Fruit fly (Drosophila melanogaster): ENCODE measurements around the gene CycJ.

CycJ gene

DNA sequence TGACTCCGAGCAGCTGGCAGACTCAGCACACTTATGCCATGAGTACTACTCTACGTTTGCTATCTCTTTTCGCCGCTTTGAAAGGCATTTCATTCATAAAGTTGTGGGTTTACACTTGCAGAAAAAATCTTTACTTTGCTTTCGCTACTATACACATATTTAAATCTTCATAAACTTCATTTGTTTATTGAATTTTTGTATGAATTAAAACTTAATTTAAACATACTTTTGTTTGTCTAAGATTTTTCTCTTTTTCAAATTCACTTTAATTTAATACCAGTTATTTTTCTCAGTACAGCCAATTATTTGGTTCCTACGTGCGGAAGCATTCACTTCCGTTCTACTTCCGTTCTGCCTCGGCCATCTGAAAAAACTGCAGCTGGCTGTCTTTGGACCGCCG lies 27.8 kb upstream of the CycJ start (continued):
- TF ChIP-seq CG18476 (GFP tag; optimal IDR thresholded peaks at IDR 0.05), result peak; percentile 26
- TF ChIP-seq CG1832 (GFP tag; optimal IDR thresholded peaks at IDR 0.05), result peak; percentile 19
- no peak for TF ChIP-seq CkIIα-i1 (GFP tag; IDR thresholded peaks at IDR 0.05)
- TF ChIP-seq vvl (GFP tag; IDR thresholded peaks at IDR 0.05), result peak; percentile 71; the same call in 1 of the 2 replicates
- no peak for TF ChIP-seq seq (GFP tag; IDR thresholded peaks at IDR 0.05)
- TF ChIP-seq dati (GFP tag; IDR thresholded peaks at IDR 0.05), result no peak
- peak; percentile 8 for TF ChIP-seq NfI (GFP tag; optimal IDR thresholded peaks at IDR 0.05)
- peak; percentile 27 for TF ChIP-seq pnt (GFP tag; optimal IDR thresholded peaks at IDR 0.05)
- TF ChIP-seq CG3163 (GFP tag; optimal IDR thresholded peaks at IDR 0.05), result no peak
- no peak for TF ChIP-seq CG12236 (GFP tag; optimal IDR thresholded peaks at IDR 0.05)
- peak; percentile 97 for TF ChIP-seq sens (GFP tag)
- TF ChIP-seq CG11504 (tag; optimal IDR thresholded peaks at IDR 0.05), result peak; percentile 81
- TF ChIP-seq CG8290 (GFP tag; optimal IDR thresholded peaks at IDR 0.05), result peak; percentile 43
- no peak for TF ChIP-seq CG8290 (tag; optimal IDR thresholded peaks at IDR 0.05)
- peak; percentile 38 for TF ChIP-seq Mes4 (GFP tag; optimal IDR thresholded peaks at IDR 0.05)
- peak; percentile 69 for TF ChIP-seq nerfin-1 (tag; optimal IDR thresholded peaks at IDR 0.05)
- TF ChIP-seq CG8924 (tag; optimal IDR thresholded peaks at IDR 0.05), result peak; percentile 84
- peak; percentile 77 for TF ChIP-seq oc (tag; optimal IDR thresholded peaks at IDR 0.05)
- no peak for TF ChIP-seq dimm (GFP tag; IDR thresholded peaks at IDR 0.05)
- TF ChIP-seq CG15011 (GFP tag; optimal IDR thresholded peaks at IDR 0.05), result peak; percentile 33
- no peak for TF ChIP-seq CG4328 (GFP tag; optimal IDR thresholded peaks at IDR 0.05)
- TF ChIP-seq Dref (GFP tag; IDR thresholded peaks at IDR 0.05), result no peak
- no peak for TF ChIP-seq Gsc (GFP tag; IDR thresholded peaks at IDR 0.05)
- TF ChIP-seq Nf-YB (GFP tag; optimal IDR thresholded peaks at IDR 0.05), result peak; percentile 53
- peak; percentile 58 for TF ChIP-seq Spps (tag; optimal IDR thresholded peaks at IDR 0.05)
- TF ChIP-seq CG8359 (GFP tag; optimal IDR thresholded peaks at IDR 0.05; ENCODE audit: borderline replicate concordance), result no peak
- TF ChIP-seq cwo (GFP tag; optimal IDR thresholded peaks at IDR 0.05), result peak; percentile 49
- peak; percentile 42 for TF ChIP-seq Vsx1 (GFP tag; optimal IDR thresholded peaks at IDR 0.05)
- TF ChIP-seq lola (GFP tag; optimal IDR thresholded peaks at IDR 0.05), result peak in 1 of 3 experiments; percentile 88
- TF ChIP-seq CG31441 (GFP tag; IDR thresholded peaks at IDR 0.05), result peak; percentile 81
- peak; percentile 22 for TF ChIP-seq Atf3 (GFP tag; optimal IDR thresholded peaks at IDR 0.05)
- TF ChIP-seq CG8089 (GFP tag; optimal IDR thresholded peaks at IDR 0.05), result peak; percentile 41
- 0 out of 2 replicates have a peak, but pooled peaks have one; percentile 37 for TF ChIP-seq stc (GFP tag; IDR thresholded peaks at IDR 0.05)
- TF ChIP-seq dm (GFP tag; optimal IDR thresholded peaks at IDR 0.05), result no peak
- TF ChIP-seq CG11456 (GFP tag; IDR thresholded peaks at IDR 0.05), result no peak
- peak; percentile 35; the same call in 1 of the 2 replicates for TF ChIP-seq CG5953 (GFP tag; IDR thresholded peaks at IDR 0.05)
- TF ChIP-seq sc (optimal IDR thresholded peaks at IDR 0.05), result no peak
- TF ChIP-seq sc (GFP tag; optimal IDR thresholded peaks at IDR 0.05), result peak; percentile 60
- TF ChIP-seq tgo (GFP tag; IDR thresholded peaks at IDR 0.05), result peak; percentile 67; the same call in 2 of the 3 replicates
- TF ChIP-seq Hsf (GFP tag; optimal IDR thresholded peaks at IDR 0.05), result peak; percentile 66
- peak; percentile 39; the same call in 1 of the 2 replicates for TF ChIP-seq CG14667 (GFP tag; IDR thresholded peaks at IDR 0.05)
- peak; percentile 54; the same call in 1 of the 2 replicates for TF ChIP-seq ttk (GFP tag; IDR thresholded peaks at IDR 0.05)
- TF ChIP-seq CG7372 (GFP tag; IDR thresholded peaks at IDR 0.05), result no peak
- no peak for TF ChIP-seq CG14965 (GFP tag; optimal IDR thresholded peaks at IDR 0.05; ENCODE audit: borderline replicate concordance)
- peak; percentile 49; the same call in 1 of the 2 replicates for TF ChIP-seq lmd (GFP tag; IDR thresholded peaks at IDR 0.05)
- TF ChIP-seq pum (GFP tag; optimal IDR thresholded peaks at IDR 0.05), result peak; percentile 55
- no peak for TF ChIP-seq mld (GFP tag; IDR thresholded peaks at IDR 0.05; ENCODE audit: partially characterized antibody)
- TF ChIP-seq sna (GFP tag; IDR thresholded peaks at IDR 0.05; ENCODE audit: partially characterized antibody), result no peak
- TF ChIP-seq gro (GFP tag; optimal IDR thresholded peaks at IDR 0.05), result no peak
- TF ChIP-seq Blimp-1 (GFP tag; optimal IDR thresholded peaks at IDR 0.05), result peak; percentile 80
- no peak for TF ChIP-seq CG16779 (GFP tag; IDR thresholded peaks at IDR 0.05)
- no peak for TF ChIP-seq Sry-β (GFP tag; optimal IDR thresholded peaks at IDR 0.05)
